Worm (Caenorhabditis elegans) whole organism, L4 larva: Measurements from ENCODE around the gene tmem-138.
A peak's percentile ranks its signal among the peaks of the same experiment; 100 is the strongest.

ENCODE experiments used
- ces-1 ChIP-seq: fragments of 150-350 bp; sonication (generic microtip); optimal IDR thresholded peaks from 4 replicates; lab custom pipeline; 2014; ENCODE audit warnings: missing biosample characterization, missing genetic modification reagents, missing genetic modification characterization
- daf-16 ChIP-seq, 3 experiments: sonication (generic microtip); optimal IDR thresholded peaks; 2 replicates each; lab custom pipeline; 2016 to 2017; ENCODE audit warnings: missing genetic modification characterization in 3 of 3, missing genetic modification reagents in 3 of 3, mild to moderate bottlenecking in 2 of 3, missing compliant biosample characterization in 2 of 3, missing biosample characterization in 1 of 3, moderate library complexity in 1 of 3
- daf-8 ChIP-seq: fragments of 200-800 bp; sonication (Bioruptor generic); IDR thresholded peaks from 2 replicates; pipeline ENCODE4 v1.3.6; 2022; ENCODE audit warnings: missing genetic modification characterization, missing compliant biosample characterization
- dpl-1 ChIP-seq: fragments of 150-350 bp; optimal IDR thresholded peaks from 2 replicates; lab custom pipeline; 2014; ENCODE audit warnings: missing biosample characterization, missing genetic modification reagents, missing genetic modification characterization
- fos-1 ChIP-seq: fragments of 150-350 bp; optimal IDR thresholded peaks from 2 replicates; lab custom pipeline; 2014; ENCODE audit warnings: missing biosample characterization, missing genetic modification characterization
- lin-39 ChIP-seq: fragments of 150-350 bp; optimal IDR thresholded peaks from 2 replicates; lab custom pipeline; 2014; ENCODE audit warnings: missing biosample characterization, missing genetic modification reagents, missing genetic modification characterization
- lsy-2 ChIP-seq, 2 experiments: fragments of 150-350 bp in 1 of 2; sonication (generic microtip) in 1 of 2; optimal IDR thresholded peaks; 2 replicates each; lab custom pipeline; 2014 to 2017; ENCODE audit warnings: missing biosample characterization in 2 of 2, missing genetic modification characterization in 2 of 2
- mes-2 ChIP-seq: sonication (generic microtip); optimal IDR thresholded peaks from 2 replicates; lab custom pipeline; 2016; ENCODE audit warnings: missing genotype, mild to moderate bottlenecking, missing genetic modification characterization, missing compliant biosample characterization; ENCODE audit not compliant: poor library complexity, severe bottlenecking
- nhr-25 ChIP-seq: sonication (generic microtip); optimal IDR thresholded peaks from 2 replicates; lab custom pipeline; 2017; ENCODE audit warnings: missing genetic modification characterization, mild to moderate bottlenecking, missing compliant biosample characterization, antibody characterized with exemption, moderate library complexity, borderline replicate concordance; ENCODE audit not compliant: insufficient read depth
- pha-4 ChIP-seq, 2 experiments: fragments of 150-350 bp in 1 of 2; fragments of 200-800 bp in 1 of 2; sonication (Bioruptor generic) in 1 of 2; IDR thresholded peaks in 1 of 2; optimal IDR thresholded peaks in 1 of 2; 2 replicates each; pipeline versions ENCODE4 v1.3.6 to Lab custom; 2014 to 2022; ENCODE audit warnings: missing genetic modification characterization in 2 of 2, missing genetic modification reagents in 2 of 2, missing biosample characterization in 1 of 2, missing compliant biosample characterization in 1 of 2

ce11 chrII:8130792-8131191 is 26.3 kb upstream of the tmem-138 start:
- TF ChIP-seq pha-4 (GFP tag; IDR thresholded peaks at IDR 0.05; lab: Robert Waterston, UW) = no peak
- TF ChIP-seq pha-4 (tag; optimal IDR thresholded peaks at IDR 0.05; lab: Kevin White, UChicago) = no peak
- TF ChIP-seq daf-8 = no peak
- TF ChIP-seq lin-39 (tag; lab: Kevin White, UChicago) = no peak
- peak; percentile 44 for TF ChIP-seq mes-2 (tag; lab: Kevin White, UChicago)
- no peak for TF ChIP-seq lsy-2 (tag; optimal IDR thresholded peaks at IDR 0.05; lab: Kevin White, UChicago)
- no peak for TF ChIP-seq ces-1
- TF ChIP-seq daf-16 (GFP tag; optimal IDR thresholded peaks at IDR 0.05; lab: Kevin White, UChicago) = no peak
- no peak for TF ChIP-seq daf-16 (tag; optimal IDR thresholded peaks at IDR 0.05; lab: Kevin White, UChicago)
- no peak for TF ChIP-seq nhr-25 (tag; lab: Kevin White, UChicago)
- no peak for TF ChIP-seq fos-1 (tag; lab: Kevin White, UChicago)
- TF ChIP-seq dpl-1 (GFP tag; lab: Kevin White, UChicago) = no peak
